Fruit fly (Drosophila melanogaster): ENCODE results near the gene cad.

cad gene

dm6 chr2L:20823196-20824105 lies 52.9 kb downstream of the cad start (continued):
- TF ChIP-seq Deaf1 (tag; optimal IDR thresholded peaks at IDR 0.05), result peak; percentile 29
- TF ChIP-seq Hsf (GFP tag; optimal IDR thresholded peaks at IDR 0.05), result no peak
- 0 out of 2 replicates have a peak, but pooled peaks have one; percentile 18 for TF ChIP-seq CG6689 (GFP tag; IDR thresholded peaks at IDR 0.05)
- no peak for TF ChIP-seq bab2 (GFP tag; optimal IDR thresholded peaks at IDR 0.05)
- TF ChIP-seq CG14965 (GFP tag; optimal IDR thresholded peaks at IDR 0.05; ENCODE audit: borderline replicate concordance), result no peak
- TF ChIP-seq ATbp (GFP tag; optimal IDR thresholded peaks at IDR 0.05), result peak; percentile 2
- TF ChIP-seq abd-A (tag; optimal IDR thresholded peaks at IDR 0.05), result peak; percentile 89
- peak; percentile 43; the same call in 1 of the 2 replicates for TF ChIP-seq Rfx (GFP tag; IDR thresholded peaks at IDR 0.05)
- TF ChIP-seq Lhr (GFP tag; optimal IDR thresholded peaks at IDR 0.05), result peak; percentile 64
- peak; percentile 72 for TF ChIP-seq sna (GFP tag; IDR thresholded peaks at IDR 0.05; ENCODE audit: partially characterized antibody)
- TF ChIP-seq bigmax (GFP tag; optimal IDR thresholded peaks at IDR 0.05), result peak; percentile 25
- peak; percentile 55 for TF ChIP-seq CG13287 (GFP tag; IDR thresholded peaks at IDR 0.05; ENCODE audit: partially characterized antibody)
- TF ChIP-seq CG15601 (tag; optimal IDR thresholded peaks at IDR 0.05), result no peak
- peak; percentile 81 for TF ChIP-seq HmgZ (tag; optimal IDR thresholded peaks at IDR 0.05)
- peak; percentile 83 for TF ChIP-seq CG34376 (GFP tag; optimal IDR thresholded peaks at IDR 0.05)
- peak; percentile 13 for TF ChIP-seq dmrt11E (tag; optimal IDR thresholded peaks at IDR 0.05)
- no peak for TF ChIP-seq kay (GFP tag; optimal IDR thresholded peaks at IDR 0.05)
- peak; percentile 88 for TF ChIP-seq pros (GFP tag; optimal IDR thresholded peaks at IDR 0.05)
- no peak for TF ChIP-seq NfI (GFP tag; optimal IDR thresholded peaks at IDR 0.05)
- TF ChIP-seq oc (tag; optimal IDR thresholded peaks at IDR 0.05), result peak; percentile 54
- no peak for TF ChIP-seq cad (GFP tag; optimal IDR thresholded peaks at IDR 0.05)
- no peak for TF ChIP-seq CG3726 (GFP tag; IDR thresholded peaks at IDR 0.05)
- peak; percentile 29 for TF ChIP-seq CG6813 (GFP tag; optimal IDR thresholded peaks at IDR 0.05)
- 0 out of 2 replicates have a peak, but pooled peaks have one; percentile 28 for TF ChIP-seq bowl (GFP tag; IDR thresholded peaks at IDR 0.05)
- TF ChIP-seq tgo (GFP tag; IDR thresholded peaks at IDR 0.05), result no peak
- peak in 1 of 2 experiments; percentile 15 for TF ChIP-seq dpn (GFP tag; optimal IDR thresholded peaks at IDR 0.05)
- TF ChIP-seq emc (GFP tag; optimal IDR thresholded peaks at IDR 0.05), result no peak
- no peak for TF ChIP-seq danr (GFP tag; IDR thresholded peaks at IDR 0.05)
- no peak for TF ChIP-seq HLH3B (GFP tag; IDR thresholded peaks at IDR 0.05)
- no peak for TF ChIP-seq pum (GFP tag; optimal IDR thresholded peaks at IDR 0.05)
- TF ChIP-seq Pdp1 (GFP tag; optimal IDR thresholded peaks at IDR 0.05), result peak in 1 of 2 experiments; percentile 51
- TF ChIP-seq CG12769 (tag; optimal IDR thresholded peaks at IDR 0.05), result peak; percentile 94
- no peak for TF ChIP-seq BEAF-32 (GFP tag; optimal IDR thresholded peaks at IDR 0.05)
- TF ChIP-seq chinmo (GFP tag; IDR thresholded peaks at IDR 0.05; ENCODE audit: partially characterized antibody), result peak; percentile 98; the same call in 3 of the 4 replicates
- TF ChIP-seq dmrt99B (tag; optimal IDR thresholded peaks at IDR 0.05), result peak; percentile 33
- peak; percentile 69 for TF ChIP-seq CG15514 (GFP tag; optimal IDR thresholded peaks at IDR 0.05)
- no peak for TF ChIP-seq sc (optimal IDR thresholded peaks at IDR 0.05)
- TF ChIP-seq sc (GFP tag; optimal IDR thresholded peaks at IDR 0.05), result no peak
- TF ChIP-seq CG30403 (GFP tag; optimal IDR thresholded peaks at IDR 0.05), result peak; percentile 42
- no peak for TF ChIP-seq onecut (GFP tag; IDR thresholded peaks at IDR 0.05)
- no peak for TF ChIP-seq ind (GFP tag; optimal IDR thresholded peaks at IDR 0.05)
- TF ChIP-seq CG6272 (GFP tag; IDR thresholded peaks at IDR 0.05), result no peak
- TF ChIP-seq CG7963 (GFP tag; IDR thresholded peaks at IDR 0.05; ENCODE audit: partially characterized antibody), result peak; percentile 55; the same call in 1 of the 3 replicates
- peak; percentile 16 for TF ChIP-seq Dad (GFP tag; optimal IDR thresholded peaks at IDR 0.05)
- TF ChIP-seq p53 (GFP tag; optimal IDR thresholded peaks at IDR 0.05), result no peak
- TF ChIP-seq dysf (GFP tag; IDR thresholded peaks at IDR 0.05), result no peak
- TF ChIP-seq btn (GFP tag; optimal IDR thresholded peaks at IDR 0.05), result no peak
- no peak for TF ChIP-seq CG10274 (GFP tag; optimal IDR thresholded peaks at IDR 0.05)

Measured in whole organism, embryonic.